Worm (Caenorhabditis elegans): Measurements from ENCODE around the gene srd-26.

DNA sequence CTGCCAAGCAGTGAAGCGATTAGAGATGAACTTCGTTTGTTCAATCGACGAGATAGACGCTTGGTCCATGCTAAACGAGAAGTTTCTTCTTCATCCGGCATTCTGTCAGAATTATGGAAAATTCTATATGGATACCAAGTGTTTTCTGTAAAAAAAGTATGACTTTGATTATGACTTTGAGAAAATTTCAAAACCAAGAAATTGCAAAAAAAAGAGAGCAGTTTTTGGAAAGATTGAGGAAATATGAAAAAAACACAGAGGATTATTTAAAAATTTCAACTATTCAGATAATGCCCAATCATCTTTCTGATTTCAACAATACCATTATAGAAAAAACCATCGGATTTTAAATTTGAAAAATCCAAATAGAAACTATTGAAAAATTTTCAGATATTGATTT, 17.5 kb downstream of the srd-26 start, which contains the start of gene par-1:
- TF ChIP-seq skn-1 (tag; optimal IDR thresholded peaks at IDR 0.05), result no peak
- TF ChIP-seq ceh-16 (tag; optimal IDR thresholded peaks at IDR 0.05), result no peak
- no peak for TF ChIP-seq ztf-4 (tag; optimal IDR thresholded peaks at IDR 0.05)
- TF ChIP-seq snpc-4 (tag; optimal IDR thresholded peaks at IDR 0.05), result no peak
- TF ChIP-seq nhr-77 (tag; optimal IDR thresholded peaks at IDR 0.05), result no peak
- no peak for TF ChIP-seq tbx-2 (tag; optimal IDR thresholded peaks at IDR 0.05)
- no peak for TF ChIP-seq mdl-1 (tag; optimal IDR thresholded peaks at IDR 0.05)
- TF ChIP-seq nhr-237 (tag; optimal IDR thresholded peaks at IDR 0.05), result no peak
- no peak for TF ChIP-seq nhr-11 (tag; optimal IDR thresholded peaks at IDR 0.05)
- no peak for TF ChIP-seq pqm-1 (tag; optimal IDR thresholded peaks at IDR 0.05)
- TF ChIP-seq eor-1 (tag; optimal IDR thresholded peaks at IDR 0.05), result no peak
- no peak for TF ChIP-seq lsy-12 (tag; optimal IDR thresholded peaks at IDR 0.05)
- TF ChIP-seq ZK546.5 (tag; optimal IDR thresholded peaks at IDR 0.05), result no peak
